Worm (Caenorhabditis elegans) whole organism, L2 larva: Measurements from ENCODE around the gene plx-2.

Source experiments
- F13H6.1 ChIP-seq: sonication (generic microtip); optimal IDR thresholded peaks from 2 replicates; lab custom pipeline; 2016; ENCODE audit warnings: missing genetic modification characterization, missing compliant biosample characterization
- ZK546.5 ChIP-seq: sonication (generic microtip); optimal IDR thresholded peaks from 2 replicates; lab custom pipeline; 2017; ENCODE audit warnings: missing biosample characterization, missing genetic modification characterization
- alr-1 ChIP-seq: fragments of 150-350 bp; optimal IDR thresholded peaks from 2 replicates; lab custom pipeline; 2014; ENCODE audit warnings: missing biosample characterization, missing genetic modification characterization
- blmp-1 ChIP-seq: sonication (generic microtip); optimal IDR thresholded peaks from 2 replicates; lab custom pipeline; 2017; ENCODE audit warnings: missing genetic modification characterization, mild to moderate bottlenecking, missing compliant biosample characterization, antibody characterized with exemption, moderate library complexity; ENCODE audit not compliant: insufficient read depth
- ceh-16 ChIP-seq: fragments of 150-350 bp; optimal IDR thresholded peaks from 2 replicates; lab custom pipeline; 2014; ENCODE audit warnings: missing biosample characterization, missing genetic modification characterization
- ceh-82 ChIP-seq: fragments of 150-350 bp; optimal IDR thresholded peaks from 2 replicates; lab custom pipeline; 2014; ENCODE audit warnings: missing biosample characterization, missing genetic modification characterization
- crh-2 ChIP-seq: sonication (generic microtip); optimal IDR thresholded peaks from 2 replicates; lab custom pipeline; 2017; ENCODE audit warnings: missing biosample characterization, missing genetic modification characterization
- egl-27 ChIP-seq: sonication (generic microtip); optimal IDR thresholded peaks from 3 replicates; lab custom pipeline; 2017; ENCODE audit warnings: missing biosample characterization, missing genetic modification reagents, missing genetic modification characterization
- elt-1 ChIP-seq: fragments of 150-350 bp; optimal IDR thresholded peaks from 2 replicates; lab custom pipeline; 2014; ENCODE audit warnings: missing biosample characterization, missing genetic modification characterization
- elt-3 ChIP-seq: sonication (generic microtip); optimal IDR thresholded peaks from 2 replicates; lab custom pipeline; 2017; ENCODE audit warnings: missing biosample characterization, missing genetic modification characterization
- fos-1 ChIP-seq: fragments of 150-350 bp; optimal IDR thresholded peaks from 2 replicates; lab custom pipeline; 2014; ENCODE audit warnings: missing biosample characterization, missing genetic modification characterization
- gmeb-1 ChIP-seq: fragments of 150-350 bp; optimal IDR thresholded peaks from 2 replicates; lab custom pipeline; 2014; ENCODE audit warnings: missing biosample characterization, missing genetic modification characterization
- lin-11 ChIP-seq: fragments of 150-350 bp; sonication (generic microtip); optimal IDR thresholded peaks from 2 replicates; lab custom pipeline; 2014; ENCODE audit warnings: missing biosample characterization, missing genetic modification characterization, inconsistent platforms, mixed read lengths
- lin-13 ChIP-seq: fragments of 150-350 bp; optimal IDR thresholded peaks from 2 replicates; lab custom pipeline; 2014; ENCODE audit warnings: missing biosample characterization, missing genetic modification reagents, missing genetic modification characterization
- lin-39 ChIP-seq: fragments of 150-350 bp; optimal IDR thresholded peaks from 2 replicates; lab custom pipeline; 2014; ENCODE audit warnings: missing biosample characterization, missing genetic modification reagents, missing genetic modification characterization
- lsy-2 ChIP-seq, 2 experiments: fragments of 150-350 bp in 1 of 2; sonication (generic microtip) in 1 of 2; optimal IDR thresholded peaks; 2 replicates each; lab custom pipeline; 2014 to 2017; ENCODE audit warnings: missing biosample characterization in 2 of 2, missing genetic modification characterization in 2 of 2
- mab-5 ChIP-seq: fragments of 150-350 bp; optimal IDR thresholded peaks from 2 replicates; lab custom pipeline; 2014; ENCODE audit warnings: missing biosample characterization, missing genetic modification characterization
- nhr-10 ChIP-seq: sonication (generic microtip); optimal IDR thresholded peaks from 2 replicates; lab custom pipeline; 2017; ENCODE audit warnings: missing biosample characterization, missing genetic modification characterization
- nhr-12 ChIP-seq: fragments of 150-350 bp; optimal IDR thresholded peaks from 2 replicates; lab custom pipeline; 2014; ENCODE audit warnings: missing biosample characterization, missing genetic modification characterization
- nhr-23 ChIP-seq: fragments of 150-350 bp; optimal IDR thresholded peaks from 2 replicates; lab custom pipeline; 2014; ENCODE audit warnings: missing biosample characterization, missing genetic modification reagents, missing genetic modification characterization
- nhr-25 ChIP-seq: fragments of 150-350 bp; sonication (generic microtip); optimal IDR thresholded peaks from 3 replicates; lab custom pipeline; 2014; ENCODE audit warnings: missing biosample characterization, missing genetic modification characterization
- nhr-6 ChIP-seq: fragments of 150-350 bp; optimal IDR thresholded peaks from 2 replicates; lab custom pipeline; 2014; ENCODE audit warnings: missing biosample characterization, missing genetic modification characterization
- nhr-77 ChIP-seq: fragments of 150-350 bp; optimal IDR thresholded peaks from 2 replicates; lab custom pipeline; 2014; ENCODE audit warnings: missing biosample characterization, missing genetic modification characterization
- sem-4 ChIP-seq: fragments of 150-350 bp; optimal IDR thresholded peaks from 2 replicates; lab custom pipeline; 2014; ENCODE audit warnings: missing biosample characterization, missing genetic modification reagents, missing genetic modification characterization
- sma-3 ChIP-seq: sonication (generic microtip); optimal IDR thresholded peaks from 2 replicates; lab custom pipeline; 2016; ENCODE audit warnings: missing genetic modification reagents, missing genetic modification characterization, missing compliant biosample characterization
- sma-9 ChIP-seq, 2 experiments: fragments of 150-350 bp in 1 of 2; sonication (generic microtip) in 1 of 2; optimal IDR thresholded peaks; 2 replicates each; lab custom pipeline; 2014 to 2016; ENCODE audit warnings: missing genetic modification characterization in 2 of 2, mild to moderate bottlenecking in 1 of 2, missing biosample characterization in 1 of 2, missing compliant biosample characterization in 1 of 2, missing genetic modification reagents in 1 of 2, moderate library complexity in 1 of 2
- zag-1 ChIP-seq: fragments of 150-350 bp; optimal IDR thresholded peaks from 2 replicates; lab custom pipeline; 2014; ENCODE audit warnings: missing biosample characterization, missing genetic modification characterization
- ztf-1 ChIP-seq: fragments of 200-800 bp; sonication (Bioruptor generic); conservative IDR thresholded peaks from 2 replicates; pipeline ENCODE4 v1.3.6; 2022; ENCODE audit warnings: missing genetic modification characterization, missing compliant biosample characterization
- ztf-11 ChIP-seq: sonication (generic microtip); optimal IDR thresholded peaks from 2 replicates; lab custom pipeline; 2017; ENCODE audit warnings: missing biosample characterization, missing genetic modification characterization
- ztf-4 ChIP-seq: fragments of 150-350 bp; optimal IDR thresholded peaks from 2 replicates; lab custom pipeline; 2014; ENCODE audit warnings: missing biosample characterization, missing genetic modification characterization

The plx-2 gene

ce11 chrII:14437922-14438458, 13.3 kb upstream of the plx-2 start, which contains the start of gene K04B12.2 (continued):
- TF ChIP-seq nhr-25 (tag; lab: Kevin White, UChicago) (peak; percentile 49), lsy-2 (tag; optimal IDR thresholded peaks at IDR 0.05; lab: Kevin White, UChicago) (peak in 1 of 2 experiments; percentile 64), ceh-82 (tag; lab: Kevin White, UChicago) (no peak), F13H6.1 (tag; lab: Kevin White, UChicago) (peak; percentile 80)

- TF ChIP-seq sma-3 (GFP tag; lab: Kevin White, UChicago) (no peak), nhr-25 (tag; lab: Kevin White, UChicago) (no peak), lin-11 (tag; lab: Kevin White, UChicago) (no peak), fos-1 (tag; lab: Kevin White, UChicago) (no peak), ztf-4 (tag; lab: Kevin White, UChicago) (no peak), blmp-1 (tag; lab: Kevin White, UChicago) (no peak), nhr-77 (tag; lab: Kevin White, UChicago) (no peak), lin-39 (tag; lab: Kevin White, UChicago) (no peak), F13H6.1 (tag; lab: Kevin White, UChicago) (no peak), elt-3 (no peak), zag-1 (no peak), sma-9 (GFP tag; optimal IDR thresholded peaks at IDR 0.05; lab: Kevin White, UChicago) (no peak), sma-9 (tag; optimal IDR thresholded peaks at IDR 0.05; lab: Kevin White, UChicago) (no peak)
Measured at ce11 chrII:14437116-14437515, 12.4 kb upstream of the plx-2 start.

- no peak for TF ChIP-seq nhr-12 (tag; lab: Kevin White, UChicago)
- TF ChIP-seq, all 48 proteins: peak for 0
Measured at ce11 chrII:14433712-14434352, 9.1 kb upstream of the plx-2 start.

- TF ChIP-seq mab-5 (tag; lab: Kevin White, UChicago) (no peak), crh-2 (tag; lab: Kevin White, UChicago) (no peak), nhr-25 (tag; lab: Kevin White, UChicago) (no peak), sma-3 (GFP tag; lab: Kevin White, UChicago) (no peak), egl-27 (tag; lab: Kevin White, UChicago) (no peak), elt-1 (tag; lab: Kevin White, UChicago) (no peak)
- TF ChIP-seq, all 48 proteins: peak for 0
Measured at ce11 chrII:14432100-14432499, 7.4 kb upstream of the plx-2 start.

ce11 chrII:14428834-14429233, 4.1 kb upstream of the plx-2 start:
- TF ChIP-seq ZK546.5 (no peak), elt-1 (tag; lab: Kevin White, UChicago) (no peak), elt-3 (no peak), lin-13 (no peak), sem-4 (tag; lab: Kevin White, UChicago) (no peak), gmeb-1 (tag; lab: Kevin White, UChicago) (no peak), ztf-11 (tag; lab: Kevin White, UChicago) (no peak), sma-3 (GFP tag; lab: Kevin White, UChicago) (no peak), lin-11 (tag; lab: Kevin White, UChicago) (no peak), nhr-23 (no peak), fos-1 (tag; lab: Kevin White, UChicago) (no peak), lsy-2 (tag; optimal IDR thresholded peaks at IDR 0.05; lab: Kevin White, UChicago) (no peak), ceh-16 (no peak), alr-1 (no peak), egl-27 (tag; lab: Kevin White, UChicago) (no peak), nhr-6 (tag; lab: Kevin White, UChicago) (no peak), F13H6.1 (tag; lab: Kevin White, UChicago) (no peak), crh-2 (tag; lab: Kevin White, UChicago) (no peak), ztf-1 (GFP tag; lab: Robert Waterston, UW) (no peak), nhr-10 (tag; lab: Kevin White, UChicago) (no peak)
- TF ChIP-seq, all 48 proteins: peak for 0
